Worm (Caenorhabditis elegans) whole organism, late embryonic: ENCODE results near the gene bnc-1.

ENCODE experiments used
- C08G9.2 ChIP-seq: sonication (generic microtip); optimal IDR thresholded peaks from 2 replicates; lab custom pipeline; 2016; ENCODE audit warnings: mild to moderate bottlenecking, missing genetic modification characterization, moderate library complexity, missing compliant biosample characterization
- F13H6.1 ChIP-seq: sonication (generic microtip); optimal IDR thresholded peaks from 2 replicates; lab custom pipeline; 2016; ENCODE audit warnings: missing genetic modification characterization, missing compliant biosample characterization
- T23F11.4 ChIP-seq: fragments of 200-800 bp; sonication (Bioruptor generic); optimal IDR thresholded peaks from 2 replicates; lab custom pipeline; 2018; ENCODE audit warnings: mild to moderate bottlenecking, missing genetic modification characterization, missing compliant biosample characterization
- ama-1 ChIP-seq: fragments of 150-350 bp; optimal IDR thresholded peaks from 2 replicates; lab custom pipeline; 2014
- ceh-19 ChIP-seq: fragments of 200-800 bp; sonication (Bioruptor generic); optimal IDR thresholded peaks from 2 replicates; lab custom pipeline; 2018; ENCODE audit warnings: mild to moderate bottlenecking, missing genetic modification characterization, missing compliant biosample characterization
- ceh-22 ChIP-seq: sonication (generic microtip); optimal IDR thresholded peaks from 2 replicates; lab custom pipeline; 2017; ENCODE audit warnings: missing biosample characterization, missing genetic modification characterization
- ceh-48 ChIP-seq: sonication (generic microtip); optimal IDR thresholded peaks from 2 replicates; lab custom pipeline; 2016; ENCODE audit warnings: missing genetic modification characterization, inconsistent platforms, missing compliant biosample characterization
- ceh-9 ChIP-seq: sonication (generic microtip); optimal IDR thresholded peaks from 2 replicates; lab custom pipeline; 2016; ENCODE audit warnings: mild to moderate bottlenecking, missing genetic modification characterization, inconsistent platforms, missing compliant biosample characterization
- eyg-1 ChIP-seq: sonication (generic microtip); optimal IDR thresholded peaks from 2 replicates; lab custom pipeline; 2016; ENCODE audit warnings: missing genotype, missing genetic modification characterization, missing compliant biosample characterization
- nhr-11 ChIP-seq: fragments of 150-350 bp; optimal IDR thresholded peaks from 2 replicates; lab custom pipeline; 2014; ENCODE audit warnings: missing biosample characterization, missing genetic modification characterization
- pha-4 ChIP-seq: fragments of 150-350 bp; optimal IDR thresholded peaks from 2 replicates; lab custom pipeline; 2018; ENCODE audit warnings: missing biosample characterization, missing genetic modification reagents, missing genetic modification characterization
- tbx-2 ChIP-seq: sonication (generic microtip); optimal IDR thresholded peaks from 2 replicates; lab custom pipeline; 2016; ENCODE audit warnings: missing genetic modification characterization, missing compliant biosample characterization

DNA sequence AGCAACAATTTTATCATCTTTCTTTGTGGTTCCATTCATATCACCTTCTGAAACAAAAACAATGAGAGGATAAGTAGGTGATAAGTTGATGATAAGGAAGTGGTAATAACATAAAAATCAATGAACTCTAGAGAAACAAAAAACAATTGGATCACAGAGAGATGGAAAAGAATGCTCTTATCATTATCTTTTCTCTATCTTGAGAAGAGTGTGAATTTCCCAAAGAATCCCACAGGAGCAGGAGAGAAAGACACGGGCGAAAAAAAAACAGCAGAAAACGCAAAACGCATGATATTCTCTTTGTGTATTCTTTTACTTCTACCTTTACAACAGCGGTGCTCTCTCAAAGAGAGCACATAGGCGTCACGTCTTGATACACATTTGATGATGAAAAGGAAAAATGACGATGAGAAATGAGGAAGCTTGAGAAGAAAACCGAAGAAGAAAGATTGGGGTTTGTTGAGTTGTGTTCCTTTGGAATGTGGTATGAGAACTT lies 7.5 kb downstream of the bnc-1 start, which contains the start of gene twk-24:
- TF ChIP-seq ceh-19 (GFP tag; lab: Kevin White, UChicago), result no peak
- no peak for TF ChIP-seq pha-4 (tag; lab: Kevin White, UChicago)
- no peak for TF ChIP-seq nhr-11 (tag; lab: Kevin White, UChicago)
- no peak for TF ChIP-seq eyg-1 (tag; lab: Kevin White, UChicago)
- TF ChIP-seq ceh-48 (tag; lab: Kevin White, UChicago), result no peak
- no peak for TF ChIP-seq C08G9.2 (tag; lab: Kevin White, UChicago)
- no peak for TF ChIP-seq ceh-9 (tag; lab: Kevin White, UChicago)
- no peak for TF ChIP-seq ceh-22 (tag; lab: Kevin White, UChicago)
- TF ChIP-seq ama-1 (lab: Kevin White, UChicago), result no peak
- TF ChIP-seq T23F11.4 (GFP tag; lab: Kevin White, UChicago), result no peak
- no peak for TF ChIP-seq F13H6.1 (tag; lab: Kevin White, UChicago)
- no peak for TF ChIP-seq tbx-2 (tag; lab: Kevin White, UChicago)
